Worm (Caenorhabditis elegans): ENCODE results near the gene C18A3.7.

ce11 chrII:5697338-5697737, 32.9 kb downstream of the C18A3.7 start:
- TF ChIP-seq lir-3 (tag; optimal IDR thresholded peaks at IDR 0.05; ENCODE audit: poor library complexity), result no peak
- no peak for TF ChIP-seq nhr-11 (tag; optimal IDR thresholded peaks at IDR 0.05)
